Fruit fly (Drosophila melanogaster): ENCODE results near the gene Cdc5.

DNA sequence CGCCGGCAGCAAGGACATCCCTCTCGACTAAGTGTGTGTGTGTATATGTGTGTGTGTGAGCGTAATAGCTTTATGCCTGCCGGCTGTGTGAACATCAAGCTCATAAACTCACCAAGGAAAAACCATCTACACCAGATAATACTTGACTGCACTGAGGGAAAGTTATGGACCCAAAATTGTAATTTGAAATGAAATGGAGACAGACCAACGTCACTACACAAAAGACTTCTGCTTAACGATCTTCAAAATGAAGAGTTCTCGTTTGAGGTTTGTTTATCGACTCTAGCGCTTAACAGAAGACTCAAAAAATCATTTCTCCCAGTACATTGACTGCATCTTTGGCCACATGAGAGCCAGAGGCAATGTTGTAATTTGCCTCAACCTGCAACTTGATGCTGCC, 26.9 kb upstream of the Cdc5 start:
- TF ChIP-seq Sox102F (GFP tag; optimal IDR thresholded peaks at IDR 0.05): peak; percentile 55
- TF ChIP-seq Hr39 (GFP tag; optimal IDR thresholded peaks at IDR 0.05): peak; percentile 73
- TF ChIP-seq CG10669 (GFP tag; optimal IDR thresholded peaks at IDR 0.05): peak; percentile 45
